Fruit fly (Drosophila melanogaster): Measurements from ENCODE around the gene eg.

- TF ChIP-seq CG8301 (tag; optimal IDR thresholded peaks at IDR 0.05): no peak
- TF ChIP-seq Pif1B (GFP tag; optimal IDR thresholded peaks at IDR 0.05): no peak
- TF ChIP-seq CG8159 (tag; optimal IDR thresholded peaks at IDR 0.05): no peak
- no peak for TF ChIP-seq rn (GFP tag; IDR thresholded peaks at IDR 0.05)
- no peak for TF ChIP-seq CG12605 (GFP tag; IDR thresholded peaks at IDR 0.05)
- TF ChIP-seq CG17806 (tag; optimal IDR thresholded peaks at IDR 0.05): no peak
- TF ChIP-seq EcR (GFP tag; optimal IDR thresholded peaks at IDR 0.05): no peak
- no peak for TF ChIP-seq fd96Ca (GFP tag; IDR thresholded peaks at IDR 0.05)
- TF ChIP-seq D1 (tag; optimal IDR thresholded peaks at IDR 0.05): peak; percentile 1
- TF ChIP-seq Pif1A (GFP tag; optimal IDR thresholded peaks at IDR 0.05): no peak
- TF ChIP-seq CG15710 (tag; optimal IDR thresholded peaks at IDR 0.05): no peak
- no peak for TF ChIP-seq CG14655 (GFP tag; optimal IDR thresholded peaks at IDR 0.05)
Measured at dm6 chr3L:21773855-21774254, 34.6 kb upstream of the eg start.

Measured in whole organism, pupa.